Fruit fly (Drosophila melanogaster) whole organism, embryonic: Measurements from ENCODE around the gene CG11695.
A peak's percentile ranks its signal among the peaks of the same experiment; 100 is the strongest.

ENCODE experiments used
- Abd-B ChIP-seq: fragments of 200-800 bp; sonication (Bioruptor generic); optimal IDR thresholded peaks from 2 replicates; lab custom pipeline; 2018; ENCODE audit warnings: missing biosample characterization, mild to moderate bottlenecking, missing genetic modification characterization, moderate library complexity
- Atf6 ChIP-seq: fragments of 200-800 bp; sonication (Bioruptor generic); IDR thresholded peaks from 2 replicates; pipeline ENCODE4 v1.3.6; 2022; ENCODE audit warnings: missing biosample characterization, missing genetic modification characterization
- BEAF-32 ChIP-seq: fragments of 200-800 bp; sonication (Bioruptor generic); optimal IDR thresholded peaks from 3 replicates; lab custom pipeline; 2017; ENCODE audit warnings: missing biosample characterization, missing genetic modification characterization, mild to moderate bottlenecking, moderate library complexity, missing genetic modification reagents
- Blimp-1 ChIP-seq: fragments of 200-800 bp; sonication (Bioruptor generic); optimal IDR thresholded peaks from 3 replicates; lab custom pipeline; 2018; ENCODE audit warnings: missing biosample characterization, missing genetic modification characterization, mild to moderate bottlenecking, moderate library complexity, missing genetic modification reagents
- CG1024 ChIP-seq: fragments of 200-800 bp; sonication (Bioruptor generic); IDR thresholded peaks from 2 replicates; pipeline ENCODE4 v1.3.6; 2022; ENCODE audit warnings: missing biosample characterization, missing genetic modification characterization
- CG10654 ChIP-seq: fragments of 200-800 bp; sonication (Bioruptor generic); optimal IDR thresholded peaks from 2 replicates; lab custom pipeline; 2016; ENCODE audit warnings: missing biosample characterization, missing genetic modification characterization
- CG10959 ChIP-seq: fragments of 200-800 bp; sonication (Bioruptor generic); IDR thresholded peaks from 2 replicates; pipeline ENCODE4 v1.3.6; 2022; ENCODE audit warnings: missing biosample characterization, missing genetic modification characterization
- CG10979 ChIP-seq: fragments of 200-800 bp; sonication (Bioruptor generic); optimal IDR thresholded peaks from 2 replicates; lab custom pipeline; 2018; ENCODE audit warnings: missing biosample characterization, mild to moderate bottlenecking, missing genetic modification characterization, moderate library complexity
- CG11398 ChIP-seq: fragments of 200-800 bp; sonication (Bioruptor generic); optimal IDR thresholded peaks from 2 replicates; lab custom pipeline; 2016; ENCODE audit warnings: missing biosample characterization, missing genetic modification characterization
- CG11695 ChIP-seq: fragments of 200-800 bp; sonication (Bioruptor generic); IDR thresholded peaks from 3 replicates; pipeline ENCODE4 v1.3.6; 2022; ENCODE audit warnings: missing biosample characterization, missing genetic modification characterization
- CG11696 ChIP-seq: fragments of 200-800 bp; sonication (Bioruptor generic); IDR thresholded peaks from 2 replicates; pipeline ENCODE4 v1.3.6; 2022; ENCODE audit warnings: missing biosample characterization, missing genetic modification characterization
- CG12391 ChIP-seq: fragments of 200-800 bp; sonication (Bioruptor generic); optimal IDR thresholded peaks from 3 replicates; lab custom pipeline; 2018; ENCODE audit warnings: missing biosample characterization, mild to moderate bottlenecking, missing genetic modification characterization, moderate library complexity
- CG16815 ChIP-seq: fragments of 200-800 bp; sonication (Bioruptor generic); optimal IDR thresholded peaks from 3 replicates; lab custom pipeline; 2017; ENCODE audit warnings: missing biosample characterization, mild to moderate bottlenecking, missing genetic modification characterization
- CG17186 ChIP-seq: fragments of 200-800 bp; sonication (Bioruptor generic); optimal IDR thresholded peaks from 3 replicates; lab custom pipeline; 2017; ENCODE audit warnings: missing biosample characterization, missing genetic modification reagents, missing genetic modification characterization
- CG17361 ChIP-seq: fragments of 200-800 bp; sonication (Bioruptor generic); IDR thresholded peaks from 3 replicates; pipeline ENCODE4 v1.3.6; 2022; ENCODE audit warnings: missing biosample characterization, missing genetic modification characterization
- CG1792 ChIP-seq: fragments of 200-800 bp; sonication (Bioruptor generic); optimal IDR thresholded peaks from 2 replicates; lab custom pipeline; 2016; ENCODE audit warnings: missing biosample characterization, missing genetic modification characterization
- CG18262 ChIP-seq: fragments of 200-800 bp; optimal IDR thresholded peaks from 3 replicates; lab custom pipeline; 2019; ENCODE audit warnings: missing biosample characterization, mild to moderate bottlenecking, missing genetic modification characterization, moderate library complexity
- CG2712 ChIP-seq: fragments of 200-800 bp; optimal IDR thresholded peaks from 3 replicates; lab custom pipeline; 2019; ENCODE audit warnings: missing biosample characterization, mild to moderate bottlenecking, missing genetic modification characterization, moderate library complexity
- CG4617 ChIP-seq: fragments of 200-800 bp; sonication (Bioruptor generic); optimal IDR thresholded peaks from 3 replicates; lab custom pipeline; 2016; ENCODE audit warnings: missing biosample characterization, missing genetic modification characterization, borderline replicate concordance
- CG6689 ChIP-seq: fragments of 200-800 bp; sonication (Bioruptor generic); IDR thresholded peaks from 2 replicates; pipeline ENCODE4 v1.3.6; 2022; ENCODE audit warnings: missing biosample characterization, missing genetic modification characterization
- CG9437 ChIP-seq: fragments of 200-800 bp; sonication (Bioruptor generic); optimal IDR thresholded peaks from 2 replicates; lab custom pipeline; 2018; ENCODE audit warnings: missing biosample characterization, mild to moderate bottlenecking, missing genetic modification characterization
- CG9876 ChIP-seq: fragments of 200-800 bp; sonication (Bioruptor generic); optimal IDR thresholded peaks from 2 replicates; lab custom pipeline; 2016; ENCODE audit warnings: missing biosample characterization, missing genetic modification characterization
- CoRest ChIP-seq: fragments of 200-800 bp; sonication (Bioruptor generic); optimal IDR thresholded peaks from 3 replicates; lab custom pipeline; 2018; ENCODE audit warnings: missing biosample characterization, mild to moderate bottlenecking, missing genetic modification characterization, moderate library complexity
- HHEX ChIP-seq: fragments of 200-800 bp; sonication (Bioruptor generic); optimal IDR thresholded peaks from 3 replicates; lab custom pipeline; 2017; ENCODE audit warnings: missing biosample characterization, mild to moderate bottlenecking, missing genetic modification characterization, missing genetic modification reagents
- Hr39 ChIP-seq: fragments of >200 bp; optimal IDR thresholded peaks from 2 replicates; lab custom pipeline; 2017
- Hsf ChIP-seq: fragments of 200-800 bp; sonication (Bioruptor generic); optimal IDR thresholded peaks from 3 replicates; lab custom pipeline; 2016; ENCODE audit warnings: missing biosample characterization, missing genetic modification characterization
- Mrtf ChIP-seq: fragments of 200-800 bp; sonication (Bioruptor generic); IDR thresholded peaks from 3 replicates; pipeline ENCODE4 v1.3.6; 2022; ENCODE audit warnings: missing biosample characterization, missing genetic modification characterization
- Pdp1 ChIP-seq, 2 experiments: fragments of 200-800 bp; sonication (Bioruptor generic); optimal IDR thresholded peaks; 3 replicates each; lab custom pipeline; 2016; ENCODE audit warnings: missing biosample characterization in 2 of 2, missing genetic modification characterization in 2 of 2, mild to moderate bottlenecking in 1 of 2, moderate library complexity in 1 of 2
- Ptx1 ChIP-seq: fragments of 200-800 bp; sonication (Bioruptor generic); IDR thresholded peaks from 2 replicates; pipeline ENCODE4 v1.3.6; 2022; ENCODE audit warnings: missing biosample characterization, missing genetic modification characterization
- Vsx1 ChIP-seq: fragments of 200-800 bp; sonication (Bioruptor generic); optimal IDR thresholded peaks from 2 replicates; lab custom pipeline; 2017; ENCODE audit warnings: missing biosample characterization, mild to moderate bottlenecking, missing genetic modification characterization, missing genetic modification reagents
- Xrp1 ChIP-seq: fragments of 200-800 bp; sonication (Bioruptor generic); IDR thresholded peaks from 2 replicates; pipeline ENCODE4 v1.3.6; 2022; ENCODE audit warnings: missing biosample characterization, missing genetic modification characterization
- cato ChIP-seq: fragments of 200-800 bp; sonication (Bioruptor generic); optimal IDR thresholded peaks from 2 replicates; lab custom pipeline; 2016; ENCODE audit warnings: missing biosample characterization, missing genetic modification characterization, borderline replicate concordance
- da ChIP-seq: fragments of 200-800 bp; sonication (Bioruptor generic); optimal IDR thresholded peaks from 2 replicates; lab custom pipeline; 2016; ENCODE audit warnings: missing biosample characterization, missing genetic modification characterization
- dmrt11E ChIP-seq: fragments of 200-800 bp; sonication (Bioruptor generic); optimal IDR thresholded peaks from 3 replicates; lab custom pipeline; 2018; ENCODE audit warnings: missing biosample characterization, mild to moderate bottlenecking, missing genetic modification characterization, moderate library complexity
- gcm ChIP-seq: fragments of 200-800 bp; sonication (Bioruptor generic); optimal IDR thresholded peaks from 2 replicates; lab custom pipeline; 2019; ENCODE audit warnings: missing biosample characterization, mild to moderate bottlenecking, missing genetic modification characterization, moderate library complexity
- gem ChIP-seq: fragments of 200-800 bp; sonication (Bioruptor generic); optimal IDR thresholded peaks from 2 replicates; lab custom pipeline; 2019; ENCODE audit warnings: missing biosample characterization, mild to moderate bottlenecking, missing genetic modification characterization, moderate library complexity
- hb ChIP-seq: fragments of 200-800 bp; sonication (Bioruptor generic); IDR thresholded peaks from 3 replicates; pipeline ENCODE4 v1.3.6; 2022; ENCODE audit warnings: missing biosample characterization, missing genetic modification characterization; ENCODE audit not compliant: partially characterized antibody
- hbn ChIP-seq: fragments of 200-800 bp; sonication (Bioruptor generic); IDR thresholded peaks from 2 replicates; pipeline ENCODE4 v1.3.6; 2022; ENCODE audit warnings: missing biosample characterization, missing genetic modification characterization; ENCODE audit not compliant: partially characterized antibody
- lola ChIP-seq, 3 experiments: fragments of >200 bp in 2 of 3; fragments of 200-800 bp in 1 of 3; sonication (Bioruptor generic) in 1 of 3; optimal IDR thresholded peaks; 2 replicates each; lab custom pipeline; 2017 to 2019; ENCODE audit warnings: missing biosample characterization in 3 of 3, missing genetic modification characterization in 3 of 3, mild to moderate bottlenecking in 1 of 3, moderate library complexity in 1 of 3
- nmo ChIP-seq: fragments of 200-800 bp; sonication (Bioruptor generic); optimal IDR thresholded peaks from 2 replicates; lab custom pipeline; 2018; ENCODE audit warnings: missing biosample characterization, mild to moderate bottlenecking, missing genetic modification characterization, moderate library complexity
- nom ChIP-seq: fragments of 200-800 bp; sonication (Bioruptor generic); optimal IDR thresholded peaks from 2 replicates; lab custom pipeline; 2017; ENCODE audit warnings: missing biosample characterization, missing genetic modification characterization, mild to moderate bottlenecking, moderate library complexity, missing genetic modification reagents
- p53 ChIP-seq: fragments of 200-800 bp; sonication (Bioruptor generic); optimal IDR thresholded peaks from 2 replicates; lab custom pipeline; 2016; ENCODE audit warnings: missing biosample characterization, missing genetic modification characterization
- phol ChIP-seq: fragments of 200-800 bp; sonication (Bioruptor generic); optimal IDR thresholded peaks from 3 replicates; lab custom pipeline; 2018; ENCODE audit warnings: missing biosample characterization, mild to moderate bottlenecking, missing genetic modification characterization, moderate library complexity
- ro ChIP-seq: fragments of 200-800 bp; sonication (Bioruptor generic); IDR thresholded peaks from 2 replicates; pipeline ENCODE4 v1.3.6; 2022; ENCODE audit warnings: missing biosample characterization, missing genetic modification characterization
- sd ChIP-seq: fragments of 200-800 bp; sonication (Bioruptor generic); optimal IDR thresholded peaks from 3 replicates; lab custom pipeline; 2018; ENCODE audit warnings: missing biosample characterization, mild to moderate bottlenecking, missing genetic modification characterization, moderate library complexity
- stc ChIP-seq: fragments of 200-800 bp; sonication (Bioruptor generic); IDR thresholded peaks from 2 replicates; pipeline ENCODE4 v1.3.6; 2022; ENCODE audit warnings: missing biosample characterization, missing genetic modification characterization
- unpg ChIP-seq: fragments of 200-800 bp; sonication (Bioruptor generic); optimal IDR thresholded peaks from 3 replicates; lab custom pipeline; 2018; ENCODE audit warnings: missing biosample characterization, mild to moderate bottlenecking, missing genetic modification characterization, moderate library complexity
- zfh1 ChIP-seq: fragments of 200-800 bp; sonication (Bioruptor generic); IDR thresholded peaks from 3 replicates; pipeline ENCODE4 v1.3.6; 2022; ENCODE audit warnings: missing biosample characterization, missing genetic modification characterization

The CG11695 gene

dm6 chrX:11544110-11544950 lies 32.4 kb upstream of the CG11695 start (continued):
- TF ChIP-seq phol (tag; lab: Kevin White, UChicago) (peak; percentile 42), BEAF-32 (GFP tag; lab: Kevin White, UChicago) (no peak), CG10959 (GFP tag; lab: Robert Waterston, UW) (peak; percentile 26; the same call in 1 of the 2 replicates), Xrp1 (GFP tag; lab: Robert Waterston, UW) (peak; percentile 53), Atf6 (GFP tag; lab: Robert Waterston, UW) (no peak), Blimp-1 (GFP tag; lab: Kevin White, UChicago) (peak; percentile 37), HHEX (GFP tag; lab: Kevin White, UChicago) (no peak), CG2712 (tag; lab: Kevin White, UChicago) (peak; percentile 68), CG11695 (GFP tag; lab: Robert Waterston, UW) (0 out of 3 replicates have a peak, but pooled peaks have one; percentile 21), CG1024 (GFP tag; lab: Robert Waterston, UW) (no peak), CG10979 (tag; lab: Kevin White, UChicago) (peak; percentile 51), gcm (GFP tag; lab: Kevin White, UChicago) (peak; percentile 35), zfh1 (GFP tag; lab: Robert Waterston, UW) (0 out of 3 replicates have a peak, but pooled peaks have one; percentile 19), Pdp1 (GFP tag; optimal IDR thresholded peaks at IDR 0.05; lab: Kevin White, UChicago) (peak in 1 of 2 experiments; percentile 22), CG1792 (no peak), CG4617 (no peak), Ptx1 (no peak), Abd-B (GFP tag; lab: Kevin White, UChicago) (peak; percentile 14), Vsx1 (GFP tag; lab: Kevin White, UChicago) (no peak), Mrtf (GFP tag; lab: Robert Waterston, UW) (no peak), CG11696 (GFP tag; lab: Robert Waterston, UW) (peak; percentile 85), lola (GFP tag; optimal IDR thresholded peaks at IDR 0.05; lab: Kevin White, UChicago) (peak in 1 of 3 experiments; percentile 44), CG18262 (tag; lab: Kevin White, UChicago) (peak; percentile 63), ro (GFP tag; lab: Robert Waterston, UW) (no peak), hbn (no peak), Hsf (GFP tag; lab: Kevin White, UChicago) (no peak), cato (no peak), CG9876 (GFP tag; lab: Kevin White, UChicago) (no peak), p53 (GFP tag; lab: Kevin White, UChicago) (no peak), CG9437 (GFP tag; lab: Kevin White, UChicago) (no peak), CG11398 (GFP tag; lab: Kevin White, UChicago) (no peak), CG16815 (peak; percentile 3), Hr39 (lab: Kevin White, UChicago) (no peak), da (no peak), unpg (GFP tag; lab: Kevin White, UChicago) (peak; percentile 23), CG10654 (GFP tag; lab: Kevin White, UChicago) (no peak), CG12391 (tag; lab: Kevin White, UChicago) (peak; percentile 44), nmo (GFP tag; lab: Kevin White, UChicago) (peak; percentile 45), CG17361 (GFP tag; lab: Robert Waterston, UW) (0 out of 3 replicates have a peak, but pooled peaks have one; percentile 26), CoRest (no peak), CG17186 (no peak), dmrt11E (tag; lab: Kevin White, UChicago) (peak; percentile 66), stc (GFP tag; lab: Robert Waterston, UW) (no peak), sd (tag; lab: Kevin White, UChicago) (peak; percentile 44), CG6689 (GFP tag; lab: Robert Waterston, UW) (0 out of 2 replicates have a peak, but pooled peaks have one; percentile 10), gem (tag; lab: Kevin White, UChicago) (peak; percentile 61), nom (GFP tag; lab: Kevin White, UChicago) (peak; percentile 35), hb (GFP tag; lab: Robert Waterston, UW) (no peak)
